Worm (Caenorhabditis elegans) whole organism, mixed stage, embryonic: Measurements from ENCODE around the gene cah-4.

ENCODE experiments used
- M03D4.4 ChIP-seq: sonication (generic microtip); optimal IDR thresholded peaks from 2 replicates; lab custom pipeline; 2017; ENCODE audit warnings: mild to moderate bottlenecking, missing genetic modification characterization, missing compliant biosample characterization
- bed-3 ChIP-seq: fragments of 200-800 bp; sonication (Bioruptor generic); optimal IDR thresholded peaks from 3 replicates; lab custom pipeline; 2018; ENCODE audit warnings: mild to moderate bottlenecking, missing genetic modification characterization, moderate library complexity, missing compliant biosample characterization
- blmp-1 ChIP-seq: fragments of 150-350 bp; optimal IDR thresholded peaks from 2 replicates; lab custom pipeline; 2014; ENCODE audit warnings: missing biosample characterization, missing genetic modification characterization
- elt-1 ChIP-seq: sonication (generic microtip); optimal IDR thresholded peaks from 2 replicates; lab custom pipeline; 2017; ENCODE audit warnings: missing genetic modification characterization, mild to moderate bottlenecking, missing compliant biosample characterization, antibody characterized with exemption, moderate library complexity, borderline replicate concordance; ENCODE audit not compliant: insufficient read depth
- lin-13 ChIP-seq: fragments of 150-350 bp; optimal IDR thresholded peaks from 2 replicates; lab custom pipeline; 2014; ENCODE audit warnings: missing biosample characterization, missing genetic modification characterization
- nhr-237 ChIP-seq: fragments of 150-350 bp; optimal IDR thresholded peaks from 2 replicates; lab custom pipeline; 2014; ENCODE audit warnings: missing biosample characterization, missing genetic modification characterization
- nhr-28 ChIP-seq: fragments of 150-350 bp; optimal IDR thresholded peaks from 2 replicates; lab custom pipeline; 2014; ENCODE audit warnings: missing biosample characterization, missing genetic modification characterization
- pha-4 ChIP-seq: fragments of 150-350 bp; optimal IDR thresholded peaks from 2 replicates; lab custom pipeline; 2018; ENCODE audit warnings: missing biosample characterization, missing genetic modification reagents, missing genetic modification characterization
- sem-2 ChIP-seq: fragments of 200-800 bp; sonication (Bioruptor generic); optimal IDR thresholded peaks from 2 replicates; lab custom pipeline; 2018; ENCODE audit warnings: mild to moderate bottlenecking, missing genetic modification characterization, missing compliant biosample characterization
- unc-39 ChIP-seq: fragments of 150-350 bp; optimal IDR thresholded peaks from 2 replicates; lab custom pipeline; 2014; ENCODE audit warnings: missing biosample characterization, missing genetic modification characterization
- unc-62 ChIP-seq: fragments of 150-350 bp; optimal IDR thresholded peaks from 2 replicates; lab custom pipeline; 2014; ENCODE audit warnings: missing biosample characterization, missing genetic modification reagents, missing genetic modification characterization
- zip-8 ChIP-seq: fragments of 150-350 bp; optimal IDR thresholded peaks from 2 replicates; lab custom pipeline; 2014; ENCODE audit warnings: missing biosample characterization, missing genetic modification characterization

DNA sequence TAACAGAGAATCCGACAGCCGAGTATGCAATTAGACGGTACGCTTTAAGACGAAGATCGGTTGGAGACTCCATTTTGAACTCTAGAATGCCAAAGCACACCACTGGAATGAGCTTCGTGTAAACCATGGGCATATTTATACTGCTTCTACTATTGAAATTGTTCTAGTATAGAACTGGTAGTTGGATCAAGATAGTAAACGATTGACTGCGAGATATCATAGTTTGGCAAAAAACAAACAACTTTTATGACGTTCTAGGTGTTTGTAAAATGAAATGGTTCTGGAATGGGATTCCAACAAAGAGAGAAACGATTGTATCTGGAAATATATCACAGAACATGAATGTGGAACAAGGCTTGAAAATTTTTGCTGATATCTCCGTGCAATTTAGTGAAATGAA is 31.4 kb upstream of the cah-4 start, which contains the start of gene col-185:
- TF ChIP-seq unc-39: no peak
- TF ChIP-seq unc-62 (GFP tag; lab: Kevin White, UChicago): no peak
- TF ChIP-seq elt-1 (tag; lab: Kevin White, UChicago): no peak
- no peak for TF ChIP-seq M03D4.4 (tag; lab: Kevin White, UChicago)
- no peak for TF ChIP-seq nhr-237
- no peak for TF ChIP-seq blmp-1 (tag; lab: Kevin White, UChicago)
- no peak for TF ChIP-seq zip-8 (tag; lab: Kevin White, UChicago)
- no peak for TF ChIP-seq lin-13
- no peak for TF ChIP-seq pha-4 (tag; lab: Kevin White, UChicago)
- no peak for TF ChIP-seq nhr-28 (tag; lab: Kevin White, UChicago)
- no peak for TF ChIP-seq sem-2 (GFP tag; lab: Kevin White, UChicago)
- no peak for TF ChIP-seq bed-3 (GFP tag; lab: Kevin White, UChicago)
